Fruit fly (Drosophila melanogaster): Measurements from ENCODE around the gene CG15822.

dm6 chr3L:2144355-2144754 is 19.3 kb downstream of the CG15822 start:
- no peak for TF ChIP-seq mld (GFP tag; IDR thresholded peaks at IDR 0.05; ENCODE audit: partially characterized antibody)
- no peak for TF ChIP-seq luna (GFP tag; optimal IDR thresholded peaks at IDR 0.05)
- TF ChIP-seq nerfin-2 (GFP tag; IDR thresholded peaks at IDR 0.05; ENCODE audit: partially characterized antibody): no peak
- no peak for TF ChIP-seq eyg (GFP tag; optimal IDR thresholded peaks at IDR 0.05)
- TF ChIP-seq stc (GFP tag; IDR thresholded peaks at IDR 0.05): no peak
- no peak for TF ChIP-seq Ravus (GFP tag; IDR thresholded peaks at IDR 0.05)
- TF ChIP-seq CG11504 (tag; optimal IDR thresholded peaks at IDR 0.05): no peak
- TF ChIP-seq CG18764 (GFP tag; optimal IDR thresholded peaks at IDR 0.05): no peak
- no peak for TF ChIP-seq CG3838 (GFP tag; optimal IDR thresholded peaks at IDR 0.05)
- no peak for TF ChIP-seq Rx (GFP tag; IDR thresholded peaks at IDR 0.05)
- TF ChIP-seq TFAM (GFP tag; optimal IDR thresholded peaks at IDR 0.05): no peak
- TF ChIP-seq CG16815 (GFP tag; optimal IDR thresholded peaks at IDR 0.05): no peak

All from whole organism, embryonic.